Fruit fly (Drosophila melanogaster) whole organism, embryonic: Measurements from ENCODE around the gene Ilp6.

Experiments
- CG10366 ChIP-seq: fragments of 200-800 bp; sonication (Bioruptor generic); IDR thresholded peaks from 2 replicates; pipeline ENCODE4 v1.3.6; 2022; ENCODE audit warnings: missing biosample characterization, missing genetic modification characterization
- CG12236 ChIP-seq: fragments of 200-800 bp; sonication (Bioruptor generic); optimal IDR thresholded peaks from 2 replicates; lab custom pipeline; 2016; ENCODE audit warnings: missing biosample characterization, missing genetic modification characterization
- CG1602 ChIP-seq: fragments of 200-800 bp; sonication (Bioruptor generic); optimal IDR thresholded peaks from 3 replicates; lab custom pipeline; 2016; ENCODE audit warnings: missing biosample characterization, missing genetic modification characterization
- CG16813 ChIP-seq: fragments of 200-800 bp; sonication (Bioruptor generic); IDR thresholded peaks from 3 replicates; pipeline ENCODE4 v1.3.6; 2022; ENCODE audit warnings: missing biosample characterization, missing genetic modification characterization; ENCODE audit not compliant: partially characterized antibody
- CG17829 ChIP-seq: fragments of 200-800 bp; optimal IDR thresholded peaks from 2 replicates; lab custom pipeline; 2019; ENCODE audit warnings: missing biosample characterization, mild to moderate bottlenecking, missing genetic modification characterization, moderate library complexity
- CG3163 ChIP-seq: fragments of 200-800 bp; sonication (Bioruptor generic); optimal IDR thresholded peaks from 3 replicates; lab custom pipeline; 2016; ENCODE audit warnings: missing biosample characterization, missing genetic modification characterization
- CG34422 ChIP-seq: fragments of 200-800 bp; sonication (Bioruptor generic); IDR thresholded peaks from 3 replicates; pipeline ENCODE4 v1.3.6; 2022; ENCODE audit warnings: missing biosample characterization, missing genetic modification characterization
- CG42726 ChIP-seq: fragments of 200-800 bp; sonication (Bioruptor generic); IDR thresholded peaks from 2 replicates; pipeline ENCODE4 v1.3.6; 2022; ENCODE audit warnings: missing biosample characterization, missing genetic modification characterization; ENCODE audit not compliant: partially characterized antibody
- CG4360 ChIP-seq: fragments of 200-800 bp; sonication (Bioruptor generic); IDR thresholded peaks from 2 replicates; pipeline ENCODE4 v1.3.6; 2022; ENCODE audit warnings: missing biosample characterization, missing genetic modification characterization
- CG4707 ChIP-seq: fragments of 200-800 bp; sonication (Bioruptor generic); optimal IDR thresholded peaks from 2 replicates; lab custom pipeline; 2018; ENCODE audit warnings: missing biosample characterization, mild to moderate bottlenecking, missing genetic modification characterization, moderate library complexity
- CG6813 ChIP-seq: fragments of 200-800 bp; sonication (Bioruptor generic); optimal IDR thresholded peaks from 2 replicates; lab custom pipeline; 2017; ENCODE audit warnings: missing biosample characterization, missing genetic modification characterization, mild to moderate bottlenecking, moderate library complexity, missing genetic modification reagents
- CG6854 ChIP-seq: fragments of 200-800 bp; sonication (Bioruptor generic); optimal IDR thresholded peaks from 3 replicates; lab custom pipeline; 2017; ENCODE audit warnings: missing biosample characterization, mild to moderate bottlenecking, missing genetic modification characterization
- CG7928 ChIP-seq: fragments of 200-800 bp; sonication (Bioruptor generic); optimal IDR thresholded peaks from 2 replicates; lab custom pipeline; 2017; ENCODE audit warnings: missing biosample characterization, mild to moderate bottlenecking, missing genetic modification characterization
- CG9437 ChIP-seq: fragments of 200-800 bp; sonication (Bioruptor generic); optimal IDR thresholded peaks from 2 replicates; lab custom pipeline; 2018; ENCODE audit warnings: missing biosample characterization, mild to moderate bottlenecking, missing genetic modification characterization
- Dek ChIP-seq: fragments of 200-800 bp; sonication (Bioruptor generic); optimal IDR thresholded peaks from 3 replicates; lab custom pipeline; 2019; ENCODE audit warnings: missing biosample characterization, mild to moderate bottlenecking, missing genetic modification characterization, moderate library complexity
- Dfd ChIP-seq, 2 experiments: fragments of >200 bp; optimal IDR thresholded peaks; 2 replicates each; lab custom pipeline; 2017; ENCODE audit warnings: missing biosample characterization in 2 of 2, missing genetic modification characterization in 2 of 2
- Dref ChIP-seq: fragments of 200-800 bp; sonication (Bioruptor generic); IDR thresholded peaks from 2 replicates; pipeline ENCODE4 v1.3.6; 2022; ENCODE audit warnings: missing biosample characterization, missing genetic modification characterization
- Hand ChIP-seq: fragments of 200-800 bp; sonication (Bioruptor generic); optimal IDR thresholded peaks from 2 replicates; lab custom pipeline; 2017; ENCODE audit warnings: mild to moderate bottlenecking, missing biosample characterization, missing genetic modification reagents, missing genetic modification characterization
- Hey ChIP-seq: fragments of 200-800 bp; sonication (Bioruptor generic); optimal IDR thresholded peaks from 3 replicates; lab custom pipeline; 2018; ENCODE audit warnings: missing biosample characterization, mild to moderate bottlenecking, missing genetic modification characterization
- HmgZ ChIP-seq: fragments of 200-800 bp; sonication (Bioruptor generic); optimal IDR thresholded peaks from 2 replicates; lab custom pipeline; 2018; ENCODE audit warnings: missing biosample characterization, mild to moderate bottlenecking, missing genetic modification characterization
- Hsf ChIP-seq: fragments of 200-800 bp; sonication (Bioruptor generic); optimal IDR thresholded peaks from 3 replicates; lab custom pipeline; 2016; ENCODE audit warnings: missing biosample characterization, missing genetic modification characterization
- Kr ChIP-seq: fragments of 200-800 bp; sonication (Bioruptor generic); optimal IDR thresholded peaks from 2 replicates; lab custom pipeline; 2017; ENCODE audit warnings: missing biosample characterization, mild to moderate bottlenecking, missing genetic modification characterization
- Lpt ChIP-seq: fragments of >200 bp; optimal IDR thresholded peaks from 2 replicates; lab custom pipeline; 2018; ENCODE audit warnings: missing biosample characterization, missing genetic modification characterization
- NfI ChIP-seq: fragments of 200-800 bp; sonication (Bioruptor generic); optimal IDR thresholded peaks from 3 replicates; lab custom pipeline; 2018; ENCODE audit warnings: missing biosample characterization, mild to moderate bottlenecking, missing genetic modification characterization, moderate library complexity
- Six4 ChIP-seq: fragments of 200-800 bp; sonication (Bioruptor generic); optimal IDR thresholded peaks from 2 replicates; lab custom pipeline; 2016; ENCODE audit warnings: missing biosample characterization, missing genetic modification characterization
- ap ChIP-seq: fragments of 200-800 bp; sonication (Bioruptor generic); IDR thresholded peaks from 2 replicates; pipeline ENCODE4 v1.3.6; 2022; ENCODE audit warnings: missing biosample characterization, missing genetic modification characterization
- crc ChIP-seq: fragments of 200-800 bp; sonication (Bioruptor generic); optimal IDR thresholded peaks from 2 replicates; lab custom pipeline; 2016; ENCODE audit warnings: missing biosample characterization, missing genetic modification characterization
- crol ChIP-seq: fragments of 200-800 bp; sonication (Bioruptor generic); IDR thresholded peaks from 2 replicates; pipeline ENCODE4 v1.3.6; 2022; ENCODE audit warnings: missing biosample characterization, missing genetic modification characterization
- da ChIP-seq: fragments of 200-800 bp; sonication (Bioruptor generic); optimal IDR thresholded peaks from 2 replicates; lab custom pipeline; 2016; ENCODE audit warnings: missing biosample characterization, missing genetic modification characterization
- dan ChIP-seq: fragments of 200-800 bp; sonication (Bioruptor generic); IDR thresholded peaks from 2 replicates; pipeline ENCODE4 v1.3.6; 2022; ENCODE audit warnings: missing biosample characterization, missing genetic modification characterization
- dm ChIP-seq: fragments of 200-800 bp; sonication (Bioruptor generic); optimal IDR thresholded peaks from 3 replicates; lab custom pipeline; 2016; ENCODE audit warnings: missing biosample characterization, missing genetic modification characterization
- dmrt11E ChIP-seq: fragments of 200-800 bp; sonication (Bioruptor generic); optimal IDR thresholded peaks from 3 replicates; lab custom pipeline; 2018; ENCODE audit warnings: missing biosample characterization, mild to moderate bottlenecking, missing genetic modification characterization, moderate library complexity
- ems ChIP-seq: fragments of 200-800 bp; sonication (Bioruptor generic); optimal IDR thresholded peaks from 3 replicates; lab custom pipeline; 2016; ENCODE audit warnings: missing biosample characterization, missing genetic modification characterization
- fru ChIP-seq: fragments of >200 bp; optimal IDR thresholded peaks from 2 replicates; lab custom pipeline; 2017
- gsb ChIP-seq: fragments of 200-800 bp; sonication (Bioruptor generic); IDR thresholded peaks from 2 replicates; pipeline ENCODE4 v1.3.6; 2022; ENCODE audit warnings: missing biosample characterization, missing genetic modification characterization
- insv ChIP-seq, 2 experiments: fragments of 200-800 bp; sonication (Bioruptor generic); optimal IDR thresholded peaks; 3 replicates each; lab custom pipeline; 2016 to 2018; ENCODE audit warnings: missing biosample characterization in 2 of 2, missing genetic modification characterization in 2 of 2
- kah ChIP-seq: fragments of 200-800 bp; sonication (Bioruptor generic); optimal IDR thresholded peaks from 2 replicates; lab custom pipeline; 2018; ENCODE audit warnings: missing biosample characterization, mild to moderate bottlenecking, missing genetic modification characterization
- lbe ChIP-seq: fragments of 200-800 bp; sonication (Bioruptor generic); optimal IDR thresholded peaks from 2 replicates; lab custom pipeline; 2016; ENCODE audit warnings: missing biosample characterization, mild to moderate bottlenecking, missing genetic modification characterization
- pb ChIP-seq: fragments of 200-800 bp; sonication (Bioruptor generic); optimal IDR thresholded peaks from 3 replicates; lab custom pipeline; 2016; ENCODE audit warnings: missing biosample characterization, missing genetic modification characterization
- prd ChIP-seq, 3 experiments: fragments of >200 bp in 2 of 3; fragments of 200-800 bp in 1 of 3; sonication (Bioruptor generic) in 1 of 3; optimal IDR thresholded peaks in 2 of 3; IDR thresholded peaks in 1 of 3; 2 replicates in 2 of 3; 3 replicates in 1 of 3; pipeline versions ENCODE4 v1.3.6 to Lab custom; 2017 to 2022; ENCODE audit warnings: missing biosample characterization in 1 of 3, missing genetic modification characterization in 1 of 3
- pum ChIP-seq: fragments of 200-800 bp; sonication (Bioruptor generic); optimal IDR thresholded peaks from 2 replicates; lab custom pipeline; 2016; ENCODE audit warnings: missing biosample characterization, missing genetic modification characterization
- sc ChIP-seq, 3 experiments: fragments of >200 bp in 2 of 3; fragments of 200-800 bp in 1 of 3; sonication (Bioruptor generic) in 1 of 3; optimal IDR thresholded peaks; 2 replicates in 2 of 3; 3 replicates in 1 of 3; lab custom pipeline; 2017; ENCODE audit warnings: mild to moderate bottlenecking in 1 of 3, missing biosample characterization in 1 of 3, missing genetic modification characterization in 1 of 3, missing genetic modification reagents in 1 of 3
- seq ChIP-seq: fragments of 200-800 bp; sonication (Bioruptor generic); IDR thresholded peaks from 2 replicates; pipeline ENCODE4 v1.3.6; 2022; ENCODE audit warnings: missing biosample characterization, missing genetic modification characterization
- slou ChIP-seq: fragments of 200-800 bp; sonication (Bioruptor generic); optimal IDR thresholded peaks from 3 replicates; lab custom pipeline; 2016; ENCODE audit warnings: missing biosample characterization, missing genetic modification characterization
- so ChIP-seq: fragments of 200-800 bp; sonication (Bioruptor generic); IDR thresholded peaks from 3 replicates; pipeline ENCODE4 v1.3.6; 2022; ENCODE audit warnings: missing biosample characterization, missing genetic modification characterization
- sug ChIP-seq: fragments of 200-800 bp; optimal IDR thresholded peaks from 2 replicates; lab custom pipeline; 2019; ENCODE audit warnings: missing biosample characterization, mild to moderate bottlenecking, missing genetic modification characterization, moderate library complexity
- tna ChIP-seq: fragments of 200-800 bp; sonication (Bioruptor generic); IDR thresholded peaks from 2 replicates; pipeline ENCODE4 v1.3.6; 2022; ENCODE audit warnings: missing biosample characterization, missing genetic modification characterization; ENCODE audit not compliant: partially characterized antibody
- ttk ChIP-seq: fragments of 200-800 bp; sonication (Bioruptor generic); IDR thresholded peaks from 2 replicates; pipeline ENCODE4 v2.1.2; 2022; ENCODE audit warnings: missing biosample characterization, missing genetic modification characterization
- zen2 ChIP-seq: fragments of 200-800 bp; sonication (Bioruptor generic); IDR thresholded peaks from 3 replicates; pipeline ENCODE4 v1.3.6; 2022; ENCODE audit warnings: missing biosample characterization, missing genetic modification characterization; ENCODE audit not compliant: partially characterized antibody

Ilp6 gene

dm6 chrX:2300293-2301068 is 34.0 kb downstream of the Ilp6 start (continued):
- peak; percentile 94 for TF ChIP-seq HmgZ (tag; lab: Kevin White, UChicago)
- peak; percentile 70 for TF ChIP-seq crol (GFP tag; lab: Robert Waterston, UW)
- TF ChIP-seq CG1602 (GFP tag; lab: Kevin White, UChicago) = peak; percentile 90
- no peak for TF ChIP-seq tna (GFP tag; lab: Robert Waterston, UW)
- TF ChIP-seq dm (GFP tag; lab: Kevin White, UChicago) = peak; percentile 86
- peak; percentile 97 for TF ChIP-seq lbe (GFP tag; lab: Kevin White, UChicago)
- peak; percentile 76 for TF ChIP-seq crc (GFP tag; lab: Kevin White, UChicago)
- TF ChIP-seq gsb (GFP tag; lab: Robert Waterston, UW) = peak; percentile 95
- peak; percentile 90 for TF ChIP-seq da (GFP tag; lab: Kevin White, UChicago)
- peak; percentile 76 for TF ChIP-seq sug (tag; lab: Kevin White, UChicago)
- TF ChIP-seq ttk (GFP tag; lab: Robert Waterston, UW) = peak; percentile 97
- peak; percentile 94 for TF ChIP-seq pb (GFP tag; lab: Kevin White, UChicago)
- TF ChIP-seq sc (optimal IDR thresholded peaks at IDR 0.05; lab: Kevin White, UChicago) = no peak
- TF ChIP-seq sc (GFP tag; optimal IDR thresholded peaks at IDR 0.05; lab: Kevin White, UChicago) = peak; percentile 93
- TF ChIP-seq Hey = peak; percentile 84
- no peak for TF ChIP-seq CG16813 (GFP tag; lab: Robert Waterston, UW)
- peak; percentile 89 for TF ChIP-seq dmrt11E (tag; lab: Kevin White, UChicago)
- TF ChIP-seq so (GFP tag; lab: Robert Waterston, UW) = peak; percentile 97
- no peak for TF ChIP-seq Dfd (GFP tag; optimal IDR thresholded peaks at IDR 0.05; lab: Kevin White, UChicago)
- peak; percentile 92 for TF ChIP-seq CG17829 (tag; lab: Kevin White, UChicago)
- 0 out of 2 replicates have a peak, but pooled peaks have one; percentile 25 for TF ChIP-seq CG42726 (GFP tag; lab: Robert Waterston, UW)
- TF ChIP-seq fru (lab: Kevin White, UChicago) = no peak
- TF ChIP-seq ems (GFP tag; lab: Kevin White, UChicago) = peak; percentile 96
- peak; percentile 82 for TF ChIP-seq dan (GFP tag; lab: Robert Waterston, UW)
- TF ChIP-seq CG34422 = peak; percentile 98
- peak; percentile 98 for TF ChIP-seq CG10366 (GFP tag; lab: Robert Waterston, UW)
- TF ChIP-seq prd (optimal IDR thresholded peaks at IDR 0.05; lab: Kevin White, UChicago) = no peak
- TF ChIP-seq prd (GFP tag; IDR thresholded peaks at IDR 0.05; lab: Robert Waterston, UW) = peak; percentile 98
- peak; percentile 96 for TF ChIP-seq NfI (GFP tag; lab: Kevin White, UChicago)
- peak; percentile 91 for TF ChIP-seq CG4707 (GFP tag; lab: Kevin White, UChicago)
- peak; percentile 64 for TF ChIP-seq CG3163 (GFP tag; lab: Kevin White, UChicago)
- TF ChIP-seq Lpt (GFP tag; lab: Kevin White, UChicago) = no peak
- TF ChIP-seq CG12236 = peak; percentile 86
- TF ChIP-seq Dek (tag; lab: Kevin White, UChicago) = peak; percentile 97
- no peak for TF ChIP-seq Kr (GFP tag; lab: Kevin White, UChicago)
- TF ChIP-seq pum (GFP tag; lab: Kevin White, UChicago) = peak; percentile 93
- TF ChIP-seq CG4360 (GFP tag; lab: Robert Waterston, UW) = peak; percentile 81
- peak; percentile 92 for TF ChIP-seq Hsf
- TF ChIP-seq Six4 (GFP tag; lab: Kevin White, UChicago) = peak; percentile 75
- TF ChIP-seq CG9437 = peak; percentile 88
- TF ChIP-seq zen2 (GFP tag; lab: Robert Waterston, UW) = no peak
- peak; percentile 90 for TF ChIP-seq Hand (GFP tag; lab: Kevin White, UChicago)
- TF ChIP-seq CG6813 (GFP tag; lab: Kevin White, UChicago) = peak; percentile 92
- TF ChIP-seq seq (GFP tag; lab: Robert Waterston, UW) = peak; percentile 98
- peak; percentile 32; the same call in 1 of the 2 replicates for TF ChIP-seq Dref (GFP tag; lab: Robert Waterston, UW)
- TF ChIP-seq CG6854 (GFP tag; lab: Kevin White, UChicago) = peak; percentile 90
- peak; percentile 66 for TF ChIP-seq slou (GFP tag; lab: Kevin White, UChicago)
- TF ChIP-seq insv (GFP tag; optimal IDR thresholded peaks at IDR 0.05; lab: Kevin White, UChicago) = peak in 1 of 2 experiments; percentile 45
- peak; percentile 87 for TF ChIP-seq kah (GFP tag; lab: Kevin White, UChicago)
- TF ChIP-seq CG7928 = peak; percentile 66
- TF ChIP-seq ap (GFP tag; lab: Robert Waterston, UW) = peak; percentile 97
